Fruit fly (Drosophila melanogaster) whole organism, embryonic: ENCODE measurements around the gene Ucp4A.

ENCODE experiments used
- BEAF-32 ChIP-seq: fragments of 200-800 bp; sonication (Bioruptor generic); optimal IDR thresholded peaks from 3 replicates; lab custom pipeline; 2017; ENCODE audit warnings: missing biosample characterization, missing genetic modification characterization, mild to moderate bottlenecking, moderate library complexity, missing genetic modification reagents
- CG10543 ChIP-seq: fragments of 200-800 bp; sonication (Bioruptor generic); optimal IDR thresholded peaks from 3 replicates; lab custom pipeline; 2017; ENCODE audit warnings: missing biosample characterization, mild to moderate bottlenecking, missing genetic modification characterization, moderate library complexity
- CG11560 ChIP-seq: fragments of 200-800 bp; sonication (Bioruptor generic); IDR thresholded peaks from 3 replicates; pipeline ENCODE4 v1.3.6; 2022; ENCODE audit warnings: missing biosample characterization, missing genetic modification characterization
- CG11696 ChIP-seq: fragments of 200-800 bp; sonication (Bioruptor generic); IDR thresholded peaks from 2 replicates; pipeline ENCODE4 v1.3.6; 2022; ENCODE audit warnings: missing biosample characterization, missing genetic modification characterization
- CG12104 ChIP-seq: fragments of 200-800 bp; sonication (Bioruptor generic); optimal IDR thresholded peaks from 3 replicates; lab custom pipeline; 2016; ENCODE audit warnings: missing biosample characterization, missing genetic modification characterization
- CG12219 ChIP-seq: fragments of 200-800 bp; sonication (Bioruptor generic); optimal IDR thresholded peaks from 3 replicates; lab custom pipeline; 2018; ENCODE audit warnings: missing biosample characterization, mild to moderate bottlenecking, missing genetic modification characterization
- CG12744 ChIP-seq: fragments of 200-800 bp; sonication (Bioruptor generic); optimal IDR thresholded peaks from 2 replicates; lab custom pipeline; 2016; ENCODE audit warnings: missing biosample characterization, missing genetic modification characterization
- CG13624 ChIP-seq: fragments of 200-800 bp; sonication (Bioruptor generic); optimal IDR thresholded peaks from 2 replicates; lab custom pipeline; 2016; ENCODE audit warnings: missing biosample characterization, missing genetic modification characterization
- CG14710 ChIP-seq: fragments of 200-800 bp; sonication (Bioruptor generic); optimal IDR thresholded peaks from 3 replicates; lab custom pipeline; 2019; ENCODE audit warnings: missing biosample characterization, mild to moderate bottlenecking, missing genetic modification characterization, moderate library complexity
- CG15269 ChIP-seq: fragments of 200-800 bp; sonication (Bioruptor generic); optimal IDR thresholded peaks from 2 replicates; lab custom pipeline; 2018; ENCODE audit warnings: missing biosample characterization, mild to moderate bottlenecking, missing genetic modification characterization, moderate library complexity
- CG17361 ChIP-seq: fragments of 200-800 bp; sonication (Bioruptor generic); IDR thresholded peaks from 3 replicates; pipeline ENCODE4 v1.3.6; 2022; ENCODE audit warnings: missing biosample characterization, missing genetic modification characterization
- CG17829 ChIP-seq: fragments of 200-800 bp; optimal IDR thresholded peaks from 2 replicates; lab custom pipeline; 2019; ENCODE audit warnings: missing biosample characterization, mild to moderate bottlenecking, missing genetic modification characterization, moderate library complexity
- CG34376 ChIP-seq: fragments of 200-800 bp; sonication (Bioruptor generic); optimal IDR thresholded peaks from 2 replicates; lab custom pipeline; 2018; ENCODE audit warnings: missing biosample characterization, mild to moderate bottlenecking, missing genetic modification characterization
- CG42726 ChIP-seq: fragments of 200-800 bp; sonication (Bioruptor generic); IDR thresholded peaks from 2 replicates; pipeline ENCODE4 v1.3.6; 2022; ENCODE audit warnings: missing biosample characterization, missing genetic modification characterization; ENCODE audit not compliant: partially characterized antibody
- CG4360 ChIP-seq: fragments of 200-800 bp; sonication (Bioruptor generic); IDR thresholded peaks from 2 replicates; pipeline ENCODE4 v1.3.6; 2022; ENCODE audit warnings: missing biosample characterization, missing genetic modification characterization
- CG7987 ChIP-seq: fragments of 200-800 bp; sonication (Bioruptor generic); optimal IDR thresholded peaks from 2 replicates; lab custom pipeline; 2018; ENCODE audit warnings: missing biosample characterization, mild to moderate bottlenecking, missing genetic modification characterization, moderate library complexity
- CG8089 ChIP-seq: fragments of 200-800 bp; sonication (Bioruptor generic); optimal IDR thresholded peaks from 3 replicates; lab custom pipeline; 2016; ENCODE audit warnings: missing biosample characterization, missing genetic modification characterization
- CG9727 ChIP-seq: fragments of 200-800 bp; sonication (Bioruptor generic); optimal IDR thresholded peaks from 3 replicates; lab custom pipeline; 2017; ENCODE audit warnings: missing biosample characterization, mild to moderate bottlenecking, missing genetic modification characterization
- Chrac-16 ChIP-seq: fragments of 200-800 bp; sonication (Bioruptor generic); optimal IDR thresholded peaks from 3 replicates; lab custom pipeline; 2016; ENCODE audit warnings: missing biosample characterization, missing genetic modification characterization
- Deaf1 ChIP-seq: fragments of 200-800 bp; optimal IDR thresholded peaks from 3 replicates; lab custom pipeline; 2019; ENCODE audit warnings: missing biosample characterization, mild to moderate bottlenecking, missing genetic modification characterization, moderate library complexity
- Doc3 ChIP-seq: fragments of 200-800 bp; sonication (Bioruptor generic); IDR thresholded peaks from 3 replicates; pipeline ENCODE4 v1.3.6; 2022; ENCODE audit warnings: missing biosample characterization, missing genetic modification characterization; ENCODE audit not compliant: partially characterized antibody
- E2f1 ChIP-seq: fragments of 200-800 bp; sonication (Bioruptor generic); IDR thresholded peaks from 2 replicates; pipeline ENCODE4 v1.3.6; 2022; ENCODE audit warnings: missing biosample characterization, missing genetic modification characterization
- E2f2 ChIP-seq: fragments of 200-800 bp; sonication (Bioruptor generic); IDR thresholded peaks from 2 replicates; pipeline ENCODE4 v1.3.6; 2022; ENCODE audit warnings: missing biosample characterization, missing genetic modification characterization
- HLHmδ ChIP-seq: fragments of 200-800 bp; sonication (Bioruptor generic); optimal IDR thresholded peaks from 2 replicates; lab custom pipeline; 2018; ENCODE audit warnings: missing biosample characterization, mild to moderate bottlenecking, missing genetic modification characterization, moderate library complexity
- HmgD ChIP-seq: fragments of 200-800 bp; sonication (Bioruptor generic); optimal IDR thresholded peaks from 3 replicates; lab custom pipeline; 2016; ENCODE audit warnings: missing biosample characterization, missing genetic modification characterization
- Hr3 ChIP-seq: fragments of 200-800 bp; sonication (Bioruptor generic); optimal IDR thresholded peaks from 3 replicates; lab custom pipeline; 2016; ENCODE audit warnings: missing biosample characterization, missing genetic modification characterization
- Hr78 ChIP-seq, 2 experiments: fragments of 200-800 bp in 1 of 2; fragments of >200 bp in 1 of 2; sonication (Bioruptor generic) in 1 of 2; optimal IDR thresholded peaks; 2 replicates each; lab custom pipeline; 2017 to 2019; ENCODE audit warnings: missing biosample characterization in 2 of 2, missing genetic modification characterization in 2 of 2, mild to moderate bottlenecking in 1 of 2, moderate library complexity in 1 of 2
- Med ChIP-seq: fragments of 200-800 bp; sonication (Bioruptor generic); peaks from one replicate; lab custom pipeline; 2016; ENCODE audit warnings: missing biosample characterization, missing genetic modification characterization, mild to moderate bottlenecking, inconsistent platforms, moderate library complexity
- Rfx ChIP-seq: fragments of 200-800 bp; sonication (Bioruptor generic); IDR thresholded peaks from 2 replicates; pipeline ENCODE4 v1.3.6; 2022; ENCODE audit warnings: missing biosample characterization, missing genetic modification characterization
- Rx ChIP-seq: fragments of 200-800 bp; sonication (Bioruptor generic); IDR thresholded peaks from 2 replicates; pipeline ENCODE4 v1.3.6; 2022; ENCODE audit warnings: missing biosample characterization, missing genetic modification characterization
- Trl ChIP-seq, 3 experiments: fragments of >200 bp in 2 of 3; fragments of 200-800 bp in 1 of 3; sonication (Bioruptor generic) in 1 of 3; optimal IDR thresholded peaks; 2 replicates in 1 of 3; 3 replicates in 2 of 3; lab custom pipeline; 2016 to 2017; ENCODE audit warnings: missing biosample characterization in 1 of 3, missing genetic modification characterization in 1 of 3
- Vsx1 ChIP-seq: fragments of 200-800 bp; sonication (Bioruptor generic); optimal IDR thresholded peaks from 2 replicates; lab custom pipeline; 2017; ENCODE audit warnings: missing biosample characterization, mild to moderate bottlenecking, missing genetic modification characterization, missing genetic modification reagents
- YL-1 ChIP-seq: fragments of 200-800 bp; sonication (Bioruptor generic); optimal IDR thresholded peaks from 3 replicates; lab custom pipeline; 2017; ENCODE audit warnings: missing biosample characterization, mild to moderate bottlenecking, missing genetic modification characterization
- ac ChIP-seq: fragments of 200-800 bp; sonication (Bioruptor generic); optimal IDR thresholded peaks from 3 replicates; lab custom pipeline; 2017; ENCODE audit warnings: missing biosample characterization, mild to moderate bottlenecking, missing genetic modification characterization
- az2 ChIP-seq: fragments of 200-800 bp; sonication (Bioruptor generic); optimal IDR thresholded peaks from 3 replicates; lab custom pipeline; 2016; ENCODE audit warnings: missing biosample characterization, missing genetic modification characterization
- bowl ChIP-seq: fragments of 200-800 bp; sonication (Bioruptor generic); IDR thresholded peaks from 2 replicates; pipeline ENCODE4 v1.3.6; 2022; ENCODE audit warnings: missing biosample characterization, missing genetic modification characterization
- crol ChIP-seq: fragments of 200-800 bp; sonication (Bioruptor generic); IDR thresholded peaks from 2 replicates; pipeline ENCODE4 v1.3.6; 2022; ENCODE audit warnings: missing biosample characterization, missing genetic modification characterization
- fd3F ChIP-seq: fragments of 200-800 bp; sonication (Bioruptor generic); optimal IDR thresholded peaks from 2 replicates; lab custom pipeline; 2018; ENCODE audit warnings: missing biosample characterization, mild to moderate bottlenecking, missing genetic modification characterization, moderate library complexity
- fd64A ChIP-seq: fragments of 200-800 bp; sonication (Bioruptor generic); optimal IDR thresholded peaks from 3 replicates; lab custom pipeline; 2018; ENCODE audit warnings: missing biosample characterization, mild to moderate bottlenecking, missing genetic modification characterization
- ftz-f1 ChIP-seq: fragments of 200-800 bp; sonication (Bioruptor generic); optimal IDR thresholded peaks from 2 replicates; lab custom pipeline; 2016; ENCODE audit warnings: missing biosample characterization, missing genetic modification characterization
- gem ChIP-seq: fragments of 200-800 bp; sonication (Bioruptor generic); optimal IDR thresholded peaks from 2 replicates; lab custom pipeline; 2019; ENCODE audit warnings: missing biosample characterization, mild to moderate bottlenecking, missing genetic modification characterization, moderate library complexity
- grau ChIP-seq: fragments of 200-800 bp; optimal IDR thresholded peaks from 3 replicates; lab custom pipeline; 2019; ENCODE audit warnings: missing biosample characterization, mild to moderate bottlenecking, missing genetic modification characterization, moderate library complexity
- kah ChIP-seq: fragments of 200-800 bp; sonication (Bioruptor generic); optimal IDR thresholded peaks from 2 replicates; lab custom pipeline; 2018; ENCODE audit warnings: missing biosample characterization, mild to moderate bottlenecking, missing genetic modification characterization
- klu ChIP-seq: fragments of 200-800 bp; sonication (Bioruptor generic); IDR thresholded peaks from 2 replicates; pipeline ENCODE4 v1.3.6; 2022; ENCODE audit warnings: missing biosample characterization, missing genetic modification characterization
- lov ChIP-seq, 2 experiments: fragments of 200-800 bp in 1 of 2; fragments of >200 bp in 1 of 2; sonication (Bioruptor generic) in 1 of 2; IDR thresholded peaks in 1 of 2; optimal IDR thresholded peaks in 1 of 2; 2 replicates in 1 of 2; 3 replicates in 1 of 2; pipeline versions ENCODE4 v1.3.6 to Lab custom; 2017 to 2022; ENCODE audit warnings: missing biosample characterization in 1 of 2, missing genetic modification characterization in 1 of 2
- p53 ChIP-seq: fragments of 200-800 bp; sonication (Bioruptor generic); optimal IDR thresholded peaks from 2 replicates; lab custom pipeline; 2016; ENCODE audit warnings: missing biosample characterization, missing genetic modification characterization
- sim ChIP-seq: fragments of 200-800 bp; sonication (Bioruptor generic); IDR thresholded peaks from 2 replicates; pipeline ENCODE4 v1.3.6; 2022; ENCODE audit warnings: missing biosample characterization, missing genetic modification characterization
- sob ChIP-seq: fragments of 200-800 bp; sonication (Bioruptor generic); IDR thresholded peaks from 2 replicates; pipeline ENCODE4 v1.3.6; 2022; ENCODE audit warnings: missing biosample characterization, missing genetic modification characterization
- tx ChIP-seq: fragments of 200-800 bp; sonication (Bioruptor generic); optimal IDR thresholded peaks from 2 replicates; lab custom pipeline; 2016; ENCODE audit warnings: missing biosample characterization, missing genetic modification characterization
- z ChIP-seq: fragments of 200-800 bp; sonication (Bioruptor generic); IDR thresholded peaks from 3 replicates; pipeline ENCODE4 v1.3.6; 2022; ENCODE audit warnings: missing biosample characterization, missing genetic modification characterization
- zfh2 ChIP-seq: fragments of 200-800 bp; sonication (Bioruptor generic); optimal IDR thresholded peaks from 2 replicates; lab custom pipeline; 2016; ENCODE audit warnings: missing biosample characterization, missing genetic modification characterization

Ucp4A gene

dm6 chrX:17833986-17834385 is 10.8 kb upstream of the Ucp4A start (continued):
- TF ChIP-seq Doc3 (GFP tag; lab: Robert Waterston, UW): no peak
- TF ChIP-seq YL-1 (GFP tag; lab: Kevin White, UChicago): no peak
- no peak for TF ChIP-seq sob (GFP tag; lab: Robert Waterston, UW)
- TF ChIP-seq CG17829 (tag; lab: Kevin White, UChicago): no peak
- no peak for TF ChIP-seq sim (GFP tag; lab: Robert Waterston, UW)
- no peak for TF ChIP-seq HmgD
- no peak for TF ChIP-seq az2 (GFP tag; lab: Kevin White, UChicago)
- no peak for TF ChIP-seq CG9727 (GFP tag; lab: Kevin White, UChicago)
- TF ChIP-seq Hr3 (GFP tag; lab: Kevin White, UChicago): no peak
- TF ChIP-seq Rx (GFP tag; lab: Robert Waterston, UW): no peak
- no peak for TF ChIP-seq CG4360 (GFP tag; lab: Robert Waterston, UW)
- no peak for TF ChIP-seq CG15269 (tag; lab: Kevin White, UChicago)
- no peak for TF ChIP-seq gem
- no peak for TF ChIP-seq Vsx1 (GFP tag; lab: Kevin White, UChicago)
- no peak for TF ChIP-seq CG12104
- TF ChIP-seq bowl (GFP tag; lab: Robert Waterston, UW): no peak
- no peak for TF ChIP-seq Hr78 (GFP tag; optimal IDR thresholded peaks at IDR 0.05; lab: Kevin White, UChicago)
- no peak for TF ChIP-seq Chrac-16 (GFP tag; lab: Kevin White, UChicago)
- TF ChIP-seq Med: no peak
- TF ChIP-seq E2f2 (GFP tag; lab: Robert Waterston, UW): no peak
- TF ChIP-seq CG14710 (tag; lab: Kevin White, UChicago): no peak
- no peak for TF ChIP-seq CG12219 (GFP tag; lab: Kevin White, UChicago)
- TF ChIP-seq CG12744 (GFP tag; lab: Kevin White, UChicago): no peak
- TF ChIP-seq CG10543 (GFP tag; lab: Kevin White, UChicago): no peak
- no peak for TF ChIP-seq CG34376
- no peak for TF ChIP-seq CG13624 (GFP tag; lab: Kevin White, UChicago)
- no peak for TF ChIP-seq p53
- TF ChIP-seq CG11696 (GFP tag; lab: Robert Waterston, UW): no peak
- no peak for TF ChIP-seq CG8089 (GFP tag; lab: Kevin White, UChicago)
- TF ChIP-seq klu (GFP tag; lab: Robert Waterston, UW): no peak
- no peak for TF ChIP-seq grau (tag; lab: Kevin White, UChicago)
- no peak for TF ChIP-seq E2f1 (GFP tag; lab: Robert Waterston, UW)
- TF ChIP-seq lov (optimal IDR thresholded peaks at IDR 0.05; lab: Kevin White, UChicago): no peak
- TF ChIP-seq lov (GFP tag; IDR thresholded peaks at IDR 0.05; lab: Robert Waterston, UW): no peak
- TF ChIP-seq ftz-f1 (GFP tag; lab: Kevin White, UChicago): no peak
- no peak for TF ChIP-seq fd64A (GFP tag; lab: Kevin White, UChicago)
- TF ChIP-seq HLHmδ (GFP tag; lab: Kevin White, UChicago): no peak
- TF ChIP-seq CG7987 (GFP tag; lab: Kevin White, UChicago): no peak
- no peak for TF ChIP-seq CG17361 (GFP tag; lab: Robert Waterston, UW)
- no peak for TF ChIP-seq kah (GFP tag; lab: Kevin White, UChicago)
- peak; percentile 95 for TF ChIP-seq z (GFP tag; lab: Robert Waterston, UW)
- TF ChIP-seq zfh2 (GFP tag; lab: Kevin White, UChicago): no peak
- TF ChIP-seq crol (GFP tag; lab: Robert Waterston, UW): peak; percentile 83
- TF ChIP-seq Deaf1: peak; percentile 9
- TF ChIP-seq tx (GFP tag; lab: Kevin White, UChicago): no peak
- TF ChIP-seq Rfx (GFP tag; lab: Robert Waterston, UW): no peak
- TF ChIP-seq fd3F: no peak
- no peak for TF ChIP-seq CG42726 (GFP tag; lab: Robert Waterston, UW)
- no peak for TF ChIP-seq CG11560 (tag; lab: Robert Waterston, UW)
- TF ChIP-seq ac (GFP tag; lab: Kevin White, UChicago): no peak
- no peak for TF ChIP-seq BEAF-32 (GFP tag; lab: Kevin White, UChicago)
- peak; percentile 48 to 59 for TF ChIP-seq Trl (optimal IDR thresholded peaks at IDR 0.05; lab: Kevin White, UChicago)
- no peak for TF ChIP-seq Trl (GFP tag; optimal IDR thresholded peaks at IDR 0.05; lab: Kevin White, UChicago)
